Worm (Caenorhabditis elegans): Measurements from ENCODE around the gene srbc-42.

srbc-42 gene

DNA sequence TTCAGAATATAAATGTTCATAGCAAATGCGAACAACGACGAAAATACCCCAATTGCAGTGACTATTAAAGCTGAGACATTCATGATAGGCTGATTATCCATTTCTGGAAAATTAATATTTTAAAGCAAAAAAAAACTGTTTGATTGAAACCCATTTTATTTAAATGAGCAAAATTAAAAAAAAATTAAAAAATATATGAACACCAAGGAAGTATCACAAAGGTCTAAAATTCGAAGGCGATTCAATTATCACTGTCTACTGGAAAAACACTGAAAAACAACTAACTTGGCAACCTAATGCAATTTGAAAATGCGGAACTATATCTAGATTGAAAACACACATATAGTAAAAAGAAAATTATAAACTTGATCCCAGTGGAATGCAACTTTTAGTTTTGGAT is at the start of gene srbc-42:
srbc-42 (minus strand) TSS at position 101 of the 400 bp plus-strand sequence.
- TF ChIP-seq ref-1 (GFP tag; conservative IDR thresholded peaks at IDR 0.05) (no peak), tab-1 (GFP tag; IDR thresholded peaks at IDR 0.05) (no peak), klf-2 (GFP tag; conservative IDR thresholded peaks at IDR 0.05) (no peak), ztf-29 (GFP tag; IDR thresholded peaks at IDR 0.05) (no peak), flt-1 (GFP tag; IDR thresholded peaks at IDR 0.05) (no peak), ztf-23 (GFP tag; IDR thresholded peaks at IDR 0.05) (no peak), cog-1 (tag; optimal IDR thresholded peaks at IDR 0.05) (no peak), med-1 (GFP tag; optimal IDR thresholded peaks at IDR 0.05; ENCODE audit: insufficient read depth) (no peak), T22C8.4 (GFP tag; IDR thresholded peaks at IDR 0.05) (no peak)

- TF ChIP-seq cog-1 (tag; optimal IDR thresholded peaks at IDR 0.05) (no peak), tab-1 (GFP tag; IDR thresholded peaks at IDR 0.05) (no peak), med-1 (GFP tag; optimal IDR thresholded peaks at IDR 0.05; ENCODE audit: insufficient read depth) (no peak), T22C8.4 (GFP tag; IDR thresholded peaks at IDR 0.05) (no peak), ztf-29 (GFP tag; IDR thresholded peaks at IDR 0.05) (no peak), flt-1 (GFP tag; IDR thresholded peaks at IDR 0.05) (no peak), klf-2 (GFP tag; conservative IDR thresholded peaks at IDR 0.05) (no peak), ref-1 (GFP tag; conservative IDR thresholded peaks at IDR 0.05) (no peak), ztf-23 (GFP tag; IDR thresholded peaks at IDR 0.05) (no peak)
Measured at ce11 chrV:2238012-2238411, 47.0 kb upstream of the srbc-42 start.

DNA sequence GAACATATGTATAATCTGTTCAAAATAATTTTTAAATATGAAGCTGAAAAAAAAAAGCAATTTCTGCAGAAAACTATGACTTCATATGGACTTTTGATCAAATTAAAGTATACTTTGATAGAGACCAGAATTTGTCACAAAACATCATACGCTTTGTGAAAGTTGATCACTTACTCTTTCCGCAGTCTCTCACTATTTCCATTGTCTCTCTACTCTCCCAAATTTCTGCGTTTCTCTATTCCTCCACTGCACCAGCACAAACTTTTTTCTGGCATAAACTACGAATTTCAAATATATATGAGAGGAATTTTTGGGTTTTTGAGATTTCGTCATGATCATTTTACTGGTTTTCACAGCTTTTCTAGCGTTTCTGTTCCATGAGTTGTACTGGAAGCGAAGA is 44.8 kb upstream of the srbc-42 start, which contains the start of gene cyp-33C4:
cyp-33C4 (plus strand) TSS at position 293 of the 400 bp plus-strand sequence.
- TF ChIP-seq T22C8.4 (GFP tag; IDR thresholded peaks at IDR 0.05) (no peak), flt-1 (GFP tag; IDR thresholded peaks at IDR 0.05) (no peak), med-1 (GFP tag; optimal IDR thresholded peaks at IDR 0.05; ENCODE audit: insufficient read depth) (no peak), ref-1 (GFP tag; conservative IDR thresholded peaks at IDR 0.05) (no peak), klf-2 (GFP tag; conservative IDR thresholded peaks at IDR 0.05) (no peak), cog-1 (tag; optimal IDR thresholded peaks at IDR 0.05) (no peak), ztf-23 (GFP tag; IDR thresholded peaks at IDR 0.05) (no peak)

DNA sequence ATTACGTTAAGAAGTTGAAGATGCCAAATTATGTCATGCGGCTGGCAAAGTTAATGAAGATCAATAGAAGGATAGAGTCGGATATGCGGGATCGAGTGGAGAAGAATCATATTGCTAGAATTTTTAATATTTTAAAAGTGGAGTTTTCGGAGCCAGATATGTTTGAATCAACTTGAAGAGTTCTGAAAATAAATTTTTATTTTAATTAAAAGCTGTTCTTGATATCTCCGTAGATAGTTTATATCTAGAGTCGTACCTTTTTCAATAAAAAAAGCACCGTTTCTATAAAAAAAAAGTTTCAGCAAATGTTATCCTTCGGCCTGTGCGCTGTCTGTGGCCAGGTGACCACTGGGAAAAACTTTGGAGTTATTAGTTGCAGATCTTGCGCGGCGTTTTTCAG is 42.2 kb upstream of the srbc-42 start, which contains the start of gene nhr-96:
nhr-96 (plus strand) TSS at position 301 of the 400 bp plus-strand sequence.
- TF ChIP-seq med-1 (GFP tag; optimal IDR thresholded peaks at IDR 0.05; ENCODE audit: insufficient read depth) (no peak), ztf-29 (GFP tag; IDR thresholded peaks at IDR 0.05) (no peak), ztf-23 (GFP tag; IDR thresholded peaks at IDR 0.05) (no peak), klf-2 (GFP tag; conservative IDR thresholded peaks at IDR 0.05) (no peak), ref-1 (GFP tag; conservative IDR thresholded peaks at IDR 0.05) (no peak), T22C8.4 (GFP tag; IDR thresholded peaks at IDR 0.05) (no peak), tab-1 (GFP tag; IDR thresholded peaks at IDR 0.05) (no peak), cog-1 (tag; optimal IDR thresholded peaks at IDR 0.05) (no peak), flt-1 (GFP tag; IDR thresholded peaks at IDR 0.05) (no peak)

DNA sequence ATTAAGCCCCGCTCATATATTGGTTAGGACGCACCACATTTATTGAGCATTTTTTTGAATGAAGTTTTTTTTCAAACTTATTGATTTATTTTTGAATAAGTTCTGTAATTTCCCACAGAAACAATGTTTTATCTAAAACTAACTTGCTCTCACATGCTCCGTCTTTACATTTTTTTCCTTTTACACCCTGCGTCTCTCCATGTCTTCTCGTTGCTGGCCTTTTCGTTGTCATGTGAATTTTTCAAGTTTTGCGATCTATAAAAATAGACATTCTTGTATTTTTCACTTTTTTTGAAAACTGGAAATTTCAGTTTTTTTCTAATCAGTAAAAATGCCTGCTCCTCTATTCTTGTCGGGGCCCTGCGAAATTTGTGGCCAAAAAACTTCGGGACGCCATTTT is 39.9 kb upstream of the srbc-42 start, which contains the start of gene nhr-134:
nhr-134 (plus strand) TSS at position 312 of the 400 bp plus-strand sequence.
- TF ChIP-seq ztf-29 (GFP tag; IDR thresholded peaks at IDR 0.05): no peak
- no peak for TF ChIP-seq tab-1 (GFP tag; IDR thresholded peaks at IDR 0.05)
- no peak for TF ChIP-seq ref-1 (GFP tag; conservative IDR thresholded peaks at IDR 0.05)
- no peak for TF ChIP-seq cog-1 (tag; optimal IDR thresholded peaks at IDR 0.05)
- no peak for TF ChIP-seq flt-1 (GFP tag; IDR thresholded peaks at IDR 0.05)
- no peak for TF ChIP-seq ztf-23 (GFP tag; IDR thresholded peaks at IDR 0.05)
- TF ChIP-seq T22C8.4 (GFP tag; IDR thresholded peaks at IDR 0.05): no peak
- no peak for TF ChIP-seq med-1 (GFP tag; optimal IDR thresholded peaks at IDR 0.05; ENCODE audit: insufficient read depth)

DNA sequence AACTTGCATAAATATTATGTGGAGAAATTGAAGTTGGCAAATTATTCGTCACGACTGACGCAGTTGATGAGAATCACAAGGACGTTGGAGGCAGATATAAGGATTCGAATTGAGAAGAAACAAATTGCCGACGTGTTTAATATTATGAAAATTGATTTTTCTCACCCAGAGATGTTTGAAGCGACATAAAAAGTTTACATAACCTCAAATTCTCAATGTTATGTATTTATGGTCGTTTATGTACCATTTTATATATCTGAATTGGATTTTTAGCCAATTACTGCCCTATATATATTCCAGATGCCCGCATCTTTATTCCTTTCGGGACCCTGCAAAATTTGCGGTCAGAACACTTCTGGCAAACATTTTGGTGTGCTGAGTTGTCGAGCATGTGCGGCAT is 37.8 kb upstream of the srbc-42 start, which contains the start of gene nhr-126:
nhr-126 (plus strand) TSS at position 301 of the 400 bp plus-strand sequence.
- TF ChIP-seq cog-1 (tag; optimal IDR thresholded peaks at IDR 0.05): no peak
- no peak for TF ChIP-seq flt-1 (GFP tag; IDR thresholded peaks at IDR 0.05)
- no peak for TF ChIP-seq T22C8.4 (GFP tag; IDR thresholded peaks at IDR 0.05)
- TF ChIP-seq klf-2 (GFP tag; conservative IDR thresholded peaks at IDR 0.05): no peak
- TF ChIP-seq ref-1 (GFP tag; conservative IDR thresholded peaks at IDR 0.05): no peak
- TF ChIP-seq ztf-29 (GFP tag; IDR thresholded peaks at IDR 0.05): no peak

- TF ChIP-seq ztf-29 (GFP tag; IDR thresholded peaks at IDR 0.05) (no peak), ref-1 (GFP tag; conservative IDR thresholded peaks at IDR 0.05) (no peak), cog-1 (tag; optimal IDR thresholded peaks at IDR 0.05) (no peak), klf-2 (GFP tag; conservative IDR thresholded peaks at IDR 0.05) (no peak), ztf-23 (GFP tag; IDR thresholded peaks at IDR 0.05) (no peak), T22C8.4 (GFP tag; IDR thresholded peaks at IDR 0.05) (no peak), tab-1 (GFP tag; IDR thresholded peaks at IDR 0.05) (no peak), flt-1 (GFP tag; IDR thresholded peaks at IDR 0.05) (no peak), med-1 (GFP tag; optimal IDR thresholded peaks at IDR 0.05; ENCODE audit: insufficient read depth) (no peak)
Measured at ce11 chrV:2226903-2227302, 35.9 kb upstream of the srbc-42 start, which contains the start of gene nhr-18. TSS of gene nhr-18 (plus strand) at chrV:2227203.

DNA sequence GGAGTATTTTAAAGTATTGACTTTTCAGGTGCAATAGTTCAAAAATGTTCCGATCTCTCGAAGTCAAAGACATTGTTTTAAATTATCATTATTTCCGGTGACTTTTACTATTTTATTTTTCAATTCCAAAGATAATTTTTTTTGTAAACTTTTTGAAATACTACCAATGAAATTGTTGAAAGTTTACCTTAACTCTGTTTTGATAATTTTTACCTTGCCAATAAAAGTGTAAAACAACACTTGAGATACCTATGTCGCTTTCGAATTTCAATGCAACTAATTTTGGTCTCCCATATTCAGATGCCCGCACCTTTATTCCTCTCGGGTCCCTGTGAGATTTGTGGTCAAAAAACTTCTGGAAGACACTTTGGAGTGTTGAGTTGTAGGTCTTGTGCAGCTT is 34.1 kb upstream of the srbc-42 start, which contains the start of gene nhr-103:
nhr-103 (plus strand) TSS at position 301 of the 400 bp plus-strand sequence.
- no peak for TF ChIP-seq ref-1 (GFP tag; conservative IDR thresholded peaks at IDR 0.05)
- TF ChIP-seq flt-1 (GFP tag; IDR thresholded peaks at IDR 0.05): no peak
- TF ChIP-seq T22C8.4 (GFP tag; IDR thresholded peaks at IDR 0.05): no peak
- TF ChIP-seq tab-1 (GFP tag; IDR thresholded peaks at IDR 0.05): no peak
- TF ChIP-seq ztf-23 (GFP tag; IDR thresholded peaks at IDR 0.05): no peak
- no peak for TF ChIP-seq cog-1 (tag; optimal IDR thresholded peaks at IDR 0.05)
- TF ChIP-seq klf-2 (GFP tag; conservative IDR thresholded peaks at IDR 0.05): no peak
- TF ChIP-seq ztf-29 (GFP tag; IDR thresholded peaks at IDR 0.05): no peak
- TF ChIP-seq med-1 (GFP tag; optimal IDR thresholded peaks at IDR 0.05; ENCODE audit: insufficient read depth): no peak

DNA sequence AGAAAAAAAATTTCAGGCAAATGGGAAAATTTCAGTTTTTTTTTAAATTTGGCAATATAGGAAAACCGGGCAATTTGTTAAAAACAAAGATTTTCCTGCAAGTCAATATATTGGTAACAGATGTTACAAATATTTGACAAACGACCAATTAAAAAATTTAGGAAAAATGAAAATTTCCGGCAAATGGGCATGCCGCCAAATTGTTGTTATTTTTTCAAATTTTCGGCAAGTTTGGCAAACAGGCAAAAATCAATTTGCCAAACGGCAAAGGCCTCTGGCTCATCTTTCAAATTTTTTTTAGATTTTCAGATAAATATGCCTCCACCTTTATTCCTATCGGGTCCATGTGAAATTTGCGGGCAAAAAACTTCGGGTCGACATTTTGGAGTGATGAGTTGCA is 30.7 kb upstream of the srbc-42 start, which contains the start of gene nhr-128:
nhr-128 (plus strand) TSS at position 301 of the 400 bp plus-strand sequence.
- TF ChIP-seq cog-1 (tag; optimal IDR thresholded peaks at IDR 0.05): no peak
- no peak for TF ChIP-seq tab-1 (GFP tag; IDR thresholded peaks at IDR 0.05)
- no peak for TF ChIP-seq flt-1 (GFP tag; IDR thresholded peaks at IDR 0.05)
- TF ChIP-seq klf-2 (GFP tag; conservative IDR thresholded peaks at IDR 0.05): no peak
- no peak for TF ChIP-seq ref-1 (GFP tag; conservative IDR thresholded peaks at IDR 0.05)
- TF ChIP-seq ztf-29 (GFP tag; IDR thresholded peaks at IDR 0.05): no peak
- TF ChIP-seq T22C8.4 (GFP tag; IDR thresholded peaks at IDR 0.05): no peak
- TF ChIP-seq med-1 (GFP tag; optimal IDR thresholded peaks at IDR 0.05; ENCODE audit: insufficient read depth): no peak
- TF ChIP-seq ztf-23 (GFP tag; IDR thresholded peaks at IDR 0.05): no peak
